Fruit fly (Drosophila melanogaster) whole organism: ENCODE measurements around the gene RabX5.

Experiments used
- CG8478 ChIP-seq: fragments of >200 bp; optimal IDR thresholded peaks from 2 replicates; lab custom pipeline; 2018; ENCODE audit warnings: inconsistent platforms
- EcR ChIP-seq, 2 experiments: fragments of >200 bp; optimal IDR thresholded peaks; 2 replicates each; lab custom pipeline; 2017; ENCODE audit warnings: missing biosample characterization in 2 of 2, missing genetic modification characterization in 2 of 2, missing genetic modification reagents in 2 of 2
- pan ChIP-seq: fragments of >200 bp; optimal IDR thresholded peaks from 2 replicates; lab custom pipeline; 2017
- psq ChIP-seq: fragments of >200 bp; optimal IDR thresholded peaks from 2 replicates; lab custom pipeline; 2017

- no peak for TF ChIP-seq CG8478
- TF ChIP-seq EcR (GFP tag; optimal IDR thresholded peaks at IDR 0.05; lab: Kevin White, UChicago), result no peak
- no peak for TF ChIP-seq psq (lab: Kevin White, UChicago)
- no peak for TF ChIP-seq pan
Measured at dm6 chr3L:1637652-1638051, 32.3 kb downstream of the RabX5 start, which contains the start of gene nSyb.
